Fruit fly (Drosophila melanogaster) whole organism, embryonic: ENCODE measurements around the gene CG32102.

Experiments used
- ATbp ChIP-seq: fragments of 200-800 bp; sonication (Bioruptor generic); optimal IDR thresholded peaks from 2 replicates; lab custom pipeline; 2017; ENCODE audit warnings: missing biosample characterization, mild to moderate bottlenecking, missing genetic modification characterization, missing genetic modification reagents
- Antp ChIP-seq: fragments of 200-800 bp; sonication (Bioruptor generic); optimal IDR thresholded peaks from 3 replicates; lab custom pipeline; 2016; ENCODE audit warnings: missing biosample characterization, missing genetic modification characterization
- BEAF-32 ChIP-seq: fragments of 200-800 bp; sonication (Bioruptor generic); optimal IDR thresholded peaks from 3 replicates; lab custom pipeline; 2017; ENCODE audit warnings: missing biosample characterization, missing genetic modification characterization, mild to moderate bottlenecking, moderate library complexity, missing genetic modification reagents
- CG11456 ChIP-seq: fragments of 200-800 bp; sonication (Bioruptor generic); IDR thresholded peaks from 3 replicates; pipeline ENCODE4 v1.3.6; 2022; ENCODE audit warnings: missing biosample characterization, missing genetic modification characterization
- CG12299 ChIP-seq: fragments of 200-800 bp; sonication (Bioruptor generic); optimal IDR thresholded peaks from 2 replicates; lab custom pipeline; 2018; ENCODE audit warnings: missing biosample characterization, mild to moderate bottlenecking, missing genetic modification characterization
- CG14441 ChIP-seq: fragments of 200-800 bp; sonication (Bioruptor generic); IDR thresholded peaks from 2 replicates; pipeline ENCODE4 v1.3.6; 2022; ENCODE audit warnings: missing biosample characterization, missing genetic modification characterization
- CG1602 ChIP-seq: fragments of 200-800 bp; sonication (Bioruptor generic); optimal IDR thresholded peaks from 3 replicates; lab custom pipeline; 2016; ENCODE audit warnings: missing biosample characterization, missing genetic modification characterization
- CG17361 ChIP-seq: fragments of 200-800 bp; sonication (Bioruptor generic); IDR thresholded peaks from 3 replicates; pipeline ENCODE4 v1.3.6; 2022; ENCODE audit warnings: missing biosample characterization, missing genetic modification characterization
- CG2120 ChIP-seq: fragments of 200-800 bp; sonication (Bioruptor generic); optimal IDR thresholded peaks from 3 replicates; lab custom pipeline; 2016; ENCODE audit warnings: missing biosample characterization, missing genetic modification characterization
- CG2875 ChIP-seq: fragments of 200-800 bp; sonication (Bioruptor generic); optimal IDR thresholded peaks from 2 replicates; lab custom pipeline; 2017; ENCODE audit warnings: missing biosample characterization, mild to moderate bottlenecking, missing genetic modification characterization, missing genetic modification reagents
- CG30403 ChIP-seq: fragments of 200-800 bp; sonication (Bioruptor generic); optimal IDR thresholded peaks from 3 replicates; lab custom pipeline; 2016; ENCODE audit warnings: missing biosample characterization, missing genetic modification characterization
- CG31441 ChIP-seq: fragments of 200-800 bp; sonication (Bioruptor generic); IDR thresholded peaks from 2 replicates; pipeline ENCODE4 v1.3.6; 2022; ENCODE audit warnings: missing biosample characterization, missing genetic modification characterization
- CG3281 ChIP-seq: fragments of 200-800 bp; sonication (Bioruptor generic); optimal IDR thresholded peaks from 3 replicates; lab custom pipeline; 2017; ENCODE audit warnings: missing biosample characterization, mild to moderate bottlenecking, missing genetic modification characterization
- CG4730 ChIP-seq: fragments of 200-800 bp; sonication (Bioruptor generic); IDR thresholded peaks from 2 replicates; pipeline ENCODE4 v1.3.6; 2022; ENCODE audit warnings: missing biosample characterization, missing genetic modification characterization
- CG6175 ChIP-seq: fragments of 200-800 bp; sonication (Bioruptor generic); IDR thresholded peaks from 3 replicates; pipeline ENCODE4 v1.3.6; 2022; ENCODE audit warnings: missing biosample characterization, missing genetic modification characterization
- CG6254 ChIP-seq: fragments of 200-800 bp; sonication (Bioruptor generic); optimal IDR thresholded peaks from 3 replicates; lab custom pipeline; 2017; ENCODE audit warnings: mild to moderate bottlenecking, missing biosample characterization, missing genetic modification reagents, missing genetic modification characterization
- CG6813 ChIP-seq: fragments of 200-800 bp; sonication (Bioruptor generic); optimal IDR thresholded peaks from 2 replicates; lab custom pipeline; 2017; ENCODE audit warnings: missing biosample characterization, missing genetic modification characterization, mild to moderate bottlenecking, moderate library complexity, missing genetic modification reagents
- CG7839 ChIP-seq: fragments of 200-800 bp; sonication (Bioruptor generic); optimal IDR thresholded peaks from 3 replicates; lab custom pipeline; 2018; ENCODE audit warnings: missing biosample characterization, mild to moderate bottlenecking, missing genetic modification characterization, moderate library complexity
- CG8359 ChIP-seq: fragments of 200-800 bp; sonication (Bioruptor generic); optimal IDR thresholded peaks from 2 replicates; lab custom pipeline; 2017; ENCODE audit warnings: missing biosample characterization, mild to moderate bottlenecking, missing genetic modification characterization, borderline replicate concordance
- Dek ChIP-seq: fragments of 200-800 bp; sonication (Bioruptor generic); optimal IDR thresholded peaks from 3 replicates; lab custom pipeline; 2019; ENCODE audit warnings: missing biosample characterization, mild to moderate bottlenecking, missing genetic modification characterization, moderate library complexity
- ERR ChIP-seq: fragments of 200-800 bp; sonication (Bioruptor generic); optimal IDR thresholded peaks from 2 replicates; lab custom pipeline; 2016; ENCODE audit warnings: missing biosample characterization, missing genetic modification characterization
- Ets65A ChIP-seq: fragments of 200-800 bp; sonication (Bioruptor generic); peaks from one replicate; lab custom pipeline; 2016; ENCODE audit warnings: missing biosample characterization, missing genetic modification characterization
- Ets97D ChIP-seq: fragments of 200-800 bp; sonication (Bioruptor generic); optimal IDR thresholded peaks from 3 replicates; lab custom pipeline; 2016; ENCODE audit warnings: missing biosample characterization, missing genetic modification characterization
- GATAe ChIP-seq: fragments of 200-800 bp; sonication (Bioruptor generic); conservative IDR thresholded peaks from 2 replicates; pipeline ENCODE4 v1.3.6; 2022; ENCODE audit warnings: missing biosample characterization, missing genetic modification characterization
- Hr51 ChIP-seq, 2 experiments: fragments of 200-800 bp; sonication (Bioruptor generic); optimal IDR thresholded peaks; 2 replicates in 1 of 2; 3 replicates in 1 of 2; lab custom pipeline; 2016 to 2018; ENCODE audit warnings: missing biosample characterization in 2 of 2, missing genetic modification characterization in 2 of 2, mild to moderate bottlenecking in 1 of 2, moderate library complexity in 1 of 2
- Mad ChIP-seq: fragments of 200-800 bp; sonication (Bioruptor generic); optimal IDR thresholded peaks from 2 replicates; lab custom pipeline; 2016; ENCODE audit warnings: missing biosample characterization, missing genetic modification characterization
- Max ChIP-seq: fragments of 200-800 bp; sonication (Bioruptor generic); optimal IDR thresholded peaks from 2 replicates; lab custom pipeline; 2016; ENCODE audit warnings: missing biosample characterization, mild to moderate bottlenecking, missing genetic modification characterization
- Mes4 ChIP-seq: fragments of 200-800 bp; sonication (Bioruptor generic); optimal IDR thresholded peaks from 2 replicates; lab custom pipeline; 2016; ENCODE audit warnings: missing biosample characterization, missing genetic modification characterization
- Opbp ChIP-seq: fragments of 200-800 bp; sonication (Bioruptor generic); IDR thresholded peaks from 3 replicates; pipeline ENCODE4 v1.3.6; 2022; ENCODE audit warnings: missing biosample characterization, missing genetic modification characterization; ENCODE audit not compliant: partially characterized antibody
- Optix ChIP-seq: fragments of 200-800 bp; sonication (Bioruptor generic); IDR thresholded peaks from 3 replicates; pipeline ENCODE4 v1.3.6; 2022; ENCODE audit warnings: missing biosample characterization, missing genetic modification characterization
- PHDP ChIP-seq: fragments of 200-800 bp; sonication (Bioruptor generic); optimal IDR thresholded peaks from 3 replicates; lab custom pipeline; 2018; ENCODE audit warnings: missing biosample characterization, mild to moderate bottlenecking, missing genetic modification characterization, moderate library complexity
- Taf1 ChIP-seq: fragments of 200-800 bp; sonication (Bioruptor generic); IDR thresholded peaks from 2 replicates; pipeline ENCODE4 v1.3.6; 2022; ENCODE audit warnings: missing biosample characterization, missing genetic modification characterization
- ac ChIP-seq: fragments of 200-800 bp; sonication (Bioruptor generic); optimal IDR thresholded peaks from 3 replicates; lab custom pipeline; 2017; ENCODE audit warnings: missing biosample characterization, mild to moderate bottlenecking, missing genetic modification characterization
- al ChIP-seq: fragments of 200-800 bp; sonication (Bioruptor generic); IDR thresholded peaks from 2 replicates; pipeline ENCODE4 v1.3.6; 2022; ENCODE audit warnings: missing biosample characterization, missing genetic modification characterization
- bbx ChIP-seq: fragments of 200-800 bp; sonication (Bioruptor generic); IDR thresholded peaks from 2 replicates; pipeline ENCODE4 v1.3.6; 2022; ENCODE audit warnings: missing biosample characterization, missing genetic modification characterization; ENCODE audit not compliant: partially characterized antibody
- bigmax ChIP-seq: fragments of 200-800 bp; sonication (Bioruptor generic); optimal IDR thresholded peaks from 2 replicates; lab custom pipeline; 2018; ENCODE audit warnings: missing biosample characterization, mild to moderate bottlenecking, missing genetic modification characterization
- btn ChIP-seq: fragments of 200-800 bp; sonication (Bioruptor generic); optimal IDR thresholded peaks from 2 replicates; lab custom pipeline; 2016; ENCODE audit warnings: missing biosample characterization, missing genetic modification characterization
- chm ChIP-seq: fragments of 200-800 bp; sonication (Bioruptor generic); IDR thresholded peaks from 2 replicates; pipeline ENCODE4 v1.3.6; 2022; ENCODE audit warnings: missing biosample characterization, missing genetic modification characterization
- croc ChIP-seq: fragments of 200-800 bp; sonication (Bioruptor generic); conservative IDR thresholded peaks from 3 replicates; pipeline ENCODE4 v1.3.6; 2022; ENCODE audit warnings: missing biosample characterization, missing genetic modification characterization
- cwo ChIP-seq: fragments of 200-800 bp; sonication (Bioruptor generic); optimal IDR thresholded peaks from 3 replicates; lab custom pipeline; 2017; ENCODE audit warnings: missing biosample characterization, missing genetic modification characterization, mild to moderate bottlenecking, moderate library complexity, missing genetic modification reagents
- danr ChIP-seq: fragments of 200-800 bp; sonication (Bioruptor generic); IDR thresholded peaks from 2 replicates; pipeline ENCODE4 v1.3.6; 2022; ENCODE audit warnings: missing biosample characterization, missing genetic modification characterization
- fd3F ChIP-seq: fragments of 200-800 bp; sonication (Bioruptor generic); optimal IDR thresholded peaks from 2 replicates; lab custom pipeline; 2018; ENCODE audit warnings: missing biosample characterization, mild to moderate bottlenecking, missing genetic modification characterization, moderate library complexity
- gsb ChIP-seq: fragments of 200-800 bp; sonication (Bioruptor generic); IDR thresholded peaks from 2 replicates; pipeline ENCODE4 v1.3.6; 2022; ENCODE audit warnings: missing biosample characterization, missing genetic modification characterization
- lbe ChIP-seq: fragments of 200-800 bp; sonication (Bioruptor generic); optimal IDR thresholded peaks from 2 replicates; lab custom pipeline; 2016; ENCODE audit warnings: missing biosample characterization, mild to moderate bottlenecking, missing genetic modification characterization
- salm ChIP-seq: fragments of 200-800 bp; sonication (Bioruptor generic); optimal IDR thresholded peaks from 2 replicates; lab custom pipeline; 2018; ENCODE audit warnings: missing biosample characterization, mild to moderate bottlenecking, missing genetic modification characterization
- scrt ChIP-seq: fragments of 200-800 bp; sonication (Bioruptor generic); optimal IDR thresholded peaks from 2 replicates; lab custom pipeline; 2018; ENCODE audit warnings: missing biosample characterization, mild to moderate bottlenecking, missing genetic modification characterization, moderate library complexity
- tin ChIP-seq: fragments of 200-800 bp; sonication (Bioruptor generic); optimal IDR thresholded peaks from 3 replicates; lab custom pipeline; 2016; ENCODE audit warnings: missing biosample characterization, missing genetic modification characterization
- trem ChIP-seq: fragments of 200-800 bp; optimal IDR thresholded peaks from 3 replicates; lab custom pipeline; 2019; ENCODE audit warnings: missing biosample characterization, mild to moderate bottlenecking, missing genetic modification characterization, moderate library complexity
- wdn ChIP-seq: fragments of 200-800 bp; sonication (Bioruptor generic); IDR thresholded peaks from 2 replicates; pipeline ENCODE4 v1.3.6; 2022; ENCODE audit warnings: missing biosample characterization, missing genetic modification characterization

CG32102 gene

DNA sequence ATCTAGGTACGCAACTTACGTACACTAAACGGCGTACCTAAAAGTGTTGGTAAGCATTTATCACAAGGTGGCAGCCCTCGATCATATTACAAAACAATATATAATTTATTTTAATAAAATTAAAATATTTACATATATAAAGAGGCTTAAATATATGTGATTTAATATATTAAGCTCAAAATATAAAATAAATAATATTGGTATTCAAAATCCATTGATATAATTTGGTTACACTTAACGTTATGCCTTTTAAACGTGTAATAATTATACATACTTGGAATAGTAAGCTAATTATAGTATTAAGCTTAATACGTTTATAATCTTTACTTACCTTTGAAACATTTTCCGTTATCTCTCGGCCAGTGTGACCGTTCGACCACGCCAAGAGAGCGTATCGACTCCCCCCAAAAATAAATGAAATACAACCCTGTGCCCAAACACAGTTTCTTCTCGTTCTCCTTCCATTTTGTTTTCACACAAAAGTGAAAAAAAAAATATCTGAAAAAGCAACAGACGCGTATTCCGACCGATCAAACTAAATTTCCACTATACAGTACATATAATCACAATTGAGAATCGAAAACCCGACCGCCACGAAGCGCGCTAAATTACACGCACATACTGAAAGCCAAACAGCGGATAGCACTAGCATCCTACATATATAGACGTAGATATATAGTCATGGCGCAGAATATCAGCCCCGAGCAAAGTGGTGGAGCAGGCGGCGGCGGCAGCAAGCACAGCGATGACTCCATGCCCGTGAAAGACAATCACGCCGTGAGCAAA, 34.5 kb upstream of the CG32102 start, which contains the start of the genes CG10646 and vih (continued):
- TF ChIP-seq CG14441 (GFP tag; lab: Robert Waterston, UW) (0 out of 2 replicates have a peak, but pooled peaks have one; percentile 6), danr (GFP tag; lab: Robert Waterston, UW) (no peak), salm (tag; lab: Kevin White, UChicago) (no peak), Optix (GFP tag; lab: Robert Waterston, UW) (no peak), bbx (no peak), PHDP (tag; lab: Kevin White, UChicago) (peak; percentile 32), CG6813 (GFP tag; lab: Kevin White, UChicago) (no peak), CG11456 (GFP tag; lab: Robert Waterston, UW) (no peak; the same call in 2 of the 3 replicates), Dek (tag; lab: Kevin White, UChicago) (peak; percentile 56), lbe (GFP tag; lab: Kevin White, UChicago) (peak; percentile 32), CG6175 (GFP tag; lab: Robert Waterston, UW) (no peak), gsb (no peak), cwo (GFP tag; lab: Kevin White, UChicago) (peak; percentile 23), CG1602 (GFP tag; lab: Kevin White, UChicago) (peak; percentile 48), CG2120 (GFP tag; lab: Kevin White, UChicago) (peak; percentile 51), CG8359 (GFP tag; lab: Kevin White, UChicago) (no peak), CG12299 (tag; lab: Kevin White, UChicago) (no peak), Ets65A (GFP tag; lab: Kevin White, UChicago) (peak; percentile 92), bigmax (GFP tag; lab: Kevin White, UChicago) (no peak), ERR (GFP tag; lab: Kevin White, UChicago) (no peak), fd3F (no peak), ATbp (GFP tag; lab: Kevin White, UChicago) (no peak), Antp (GFP tag; lab: Kevin White, UChicago) (no peak), CG31441 (GFP tag; lab: Robert Waterston, UW) (peak; percentile 63), Ets97D (GFP tag; lab: Kevin White, UChicago) (peak; percentile 88), croc (GFP tag; lab: Robert Waterston, UW) (no peak), Max (peak; percentile 35), al (GFP tag; lab: Robert Waterston, UW) (0 out of 2 replicates have a peak, but pooled peaks have one; percentile 29), CG3281 (GFP tag; lab: Kevin White, UChicago) (peak; percentile 48), CG7839 (tag; lab: Kevin White, UChicago) (peak; percentile 53), CG2875 (GFP tag; lab: Kevin White, UChicago) (no peak), GATAe (peak; percentile 55; the same call in 1 of the 2 replicates), btn (GFP tag; lab: Kevin White, UChicago) (no peak), trem (tag; lab: Kevin White, UChicago) (peak; percentile 96), Mes4 (no peak), CG17361 (peak; percentile 73), CG4730 (GFP tag; lab: Robert Waterston, UW) (no peak), Hr51 (GFP tag; optimal IDR thresholded peaks at IDR 0.05; lab: Kevin White, UChicago) (peak in 1 of 2 experiments; percentile 49), wdn (GFP tag; lab: Robert Waterston, UW) (no peak), scrt (GFP tag; lab: Kevin White, UChicago) (no peak), Taf1 (GFP tag; lab: Robert Waterston, UW) (no peak), chm (no peak), BEAF-32 (GFP tag; lab: Kevin White, UChicago) (peak; percentile 50), CG30403 (GFP tag; lab: Kevin White, UChicago) (peak; percentile 60), Opbp (GFP tag; lab: Robert Waterston, UW) (peak; percentile 37; the same call in 1 of the 3 replicates), Mad (GFP tag; lab: Kevin White, UChicago) (no peak), ac (no peak), tin (peak; percentile 62), CG6254 (GFP tag; lab: Kevin White, UChicago) (no peak)
